Fruit fly (Drosophila melanogaster): ENCODE data around the gene Or85f.

Gene Or85f

dm6 chr3R:9385987-9386386 lies 12.0 kb upstream of the Or85f start:
- TF ChIP-seq Dbx (GFP tag; IDR thresholded peaks at IDR 0.05) = no peak
- no peak for TF ChIP-seq bsh (GFP tag; optimal IDR thresholded peaks at IDR 0.05)
- TF ChIP-seq CG6689 (GFP tag; IDR thresholded peaks at IDR 0.05) = 0 out of 2 replicates have a peak, but pooled peaks have one; percentile 12
- TF ChIP-seq Myb (GFP tag; optimal IDR thresholded peaks at IDR 0.05) = no peak
- peak; percentile 22; the same call in 1 of the 2 replicates for TF ChIP-seq CG17328 (GFP tag; IDR thresholded peaks at IDR 0.05)
- TF ChIP-seq hth (optimal IDR thresholded peaks at IDR 0.05) = no peak
- TF ChIP-seq exex (tag; optimal IDR thresholded peaks at IDR 0.05) = no peak
- peak; percentile 47 for TF ChIP-seq Drgx (GFP tag; IDR thresholded peaks at IDR 0.05)
- TF ChIP-seq sima (GFP tag; optimal IDR thresholded peaks at IDR 0.05) = no peak
- no peak for TF ChIP-seq CG13424 (tag; optimal IDR thresholded peaks at IDR 0.05)
- no peak for TF ChIP-seq CG11504 (tag; optimal IDR thresholded peaks at IDR 0.05)
- no peak for TF ChIP-seq repo (GFP tag; optimal IDR thresholded peaks at IDR 0.05)
- TF ChIP-seq CG3281 (GFP tag; optimal IDR thresholded peaks at IDR 0.05) = no peak
- TF ChIP-seq CG31365 (tag; optimal IDR thresholded peaks at IDR 0.05) = no peak
- no peak for TF ChIP-seq tna (GFP tag; IDR thresholded peaks at IDR 0.05; ENCODE audit: partially characterized antibody)
- no peak for TF ChIP-seq CG32772 (GFP tag; IDR thresholded peaks at IDR 0.05)
- no peak for TF ChIP-seq gcm2 (GFP tag; optimal IDR thresholded peaks at IDR 0.05)
- no peak for TF ChIP-seq CG16813 (GFP tag; IDR thresholded peaks at IDR 0.05; ENCODE audit: partially characterized antibody)
- TF ChIP-seq jumu (GFP tag; optimal IDR thresholded peaks at IDR 0.05) = no peak
- peak; percentile 38 for TF ChIP-seq sens (GFP tag)
- no peak for TF ChIP-seq CG32767 (GFP tag; IDR thresholded peaks at IDR 0.05)
- TF ChIP-seq CG1603 (tag; optimal IDR thresholded peaks at IDR 0.05) = no peak
- no peak for TF ChIP-seq CG7786 (GFP tag; optimal IDR thresholded peaks at IDR 0.05)
- no peak for TF ChIP-seq lmd (GFP tag; IDR thresholded peaks at IDR 0.05)
- no peak for TF ChIP-seq pzg (GFP tag; optimal IDR thresholded peaks at IDR 0.05)
- TF ChIP-seq Opbp (GFP tag; IDR thresholded peaks at IDR 0.05; ENCODE audit: partially characterized antibody) = no peak
- no peak for TF ChIP-seq ara (GFP tag; IDR thresholded peaks at IDR 0.05)

- TF ChIP-seq GATAe (GFP tag; conservative IDR thresholded peaks at IDR 0.05) = peak; percentile 69
- peak; percentile 91 for TF ChIP-seq sd (tag; optimal IDR thresholded peaks at IDR 0.05)
- TF ChIP-seq exex (tag; optimal IDR thresholded peaks at IDR 0.05) = peak; percentile 56
- no peak for TF ChIP-seq CG34224 (GFP tag; IDR thresholded peaks at IDR 0.05; ENCODE audit: partially characterized antibody)
- no peak for TF ChIP-seq danr (GFP tag; IDR thresholded peaks at IDR 0.05)
- TF ChIP-seq CG15601 (tag; optimal IDR thresholded peaks at IDR 0.05) = peak; percentile 16
- peak; percentile 3 for TF ChIP-seq lab (GFP tag; optimal IDR thresholded peaks at IDR 0.05)
- 0 out of 4 replicates have a peak, but pooled peaks have one; percentile 32 for TF ChIP-seq chinmo (GFP tag; IDR thresholded peaks at IDR 0.05; ENCODE audit: partially characterized antibody)
- no peak for TF ChIP-seq Usf (GFP tag; optimal IDR thresholded peaks at IDR 0.05)
- TF ChIP-seq Vsx1 (GFP tag; optimal IDR thresholded peaks at IDR 0.05) = peak; percentile 13
- TF ChIP-seq grn (GFP tag; optimal IDR thresholded peaks at IDR 0.05) = peak; percentile 90
- TF ChIP-seq Med (GFP tag) = peak; percentile 20
- TF ChIP-seq crol (GFP tag; IDR thresholded peaks at IDR 0.05) = peak; percentile 29; the same call in 1 of the 2 replicates
- no peak for TF ChIP-seq CG31388 (GFP tag; optimal IDR thresholded peaks at IDR 0.05)
- peak; percentile 31 for TF ChIP-seq sug (tag; optimal IDR thresholded peaks at IDR 0.05)
- peak; percentile 44 for TF ChIP-seq mirr (GFP tag; optimal IDR thresholded peaks at IDR 0.05)
Measured at dm6 chr3R:9387634-9388033, 10.4 kb upstream of the Or85f start.
